Worm (Caenorhabditis elegans) whole organism, L1 larva: ENCODE measurements around the gene K03B4.1.

ENCODE experiments used
- C04F5.9 ChIP-seq: sonication (generic microtip); optimal IDR thresholded peaks from 2 replicates; lab custom pipeline; 2016; ENCODE audit warnings: missing genetic modification characterization, missing compliant biosample characterization
- Y116A8C.19 ChIP-seq: sonication (generic microtip); optimal IDR thresholded peaks from 2 replicates; lab custom pipeline; 2016; ENCODE audit warnings: missing compliant biosample characterization, missing genetic modification characterization, borderline replicate concordance
- ama-1 ChIP-seq: fragments of 150-350 bp; optimal IDR thresholded peaks from 2 replicates; lab custom pipeline; 2014
- ceh-82 ChIP-seq, 3 experiments: fragments of 150-350 bp in 1 of 3; sonication (generic microtip) in 2 of 3; optimal IDR thresholded peaks; 2 replicates each; lab custom pipeline; 2014 to 2017; ENCODE audit warnings: missing biosample characterization in 3 of 3, missing genetic modification characterization in 3 of 3
- ceh-88 ChIP-seq: fragments of 200-800 bp; sonication (Bioruptor generic); IDR thresholded peaks from 2 replicates; pipeline ENCODE4 v1.3.6; 2022; ENCODE audit warnings: missing genetic modification characterization, missing compliant biosample characterization
- ces-1 ChIP-seq: fragments of 150-350 bp; optimal IDR thresholded peaks from 2 replicates; lab custom pipeline; 2014; ENCODE audit warnings: missing biosample characterization, missing genetic modification reagents, missing genetic modification characterization
- efl-1 ChIP-seq, 4 experiments: fragments of 150-350 bp; optimal IDR thresholded peaks in 3 of 4; peaks in 1 of 4; 1 replicate in 1 of 4; 2 replicates in 3 of 4; lab custom pipeline; 2014; ENCODE audit warnings: missing biosample characterization in 2 of 4, missing genetic modification characterization in 2 of 4, missing genetic modification reagents in 2 of 4
- elt-2 ChIP-seq: sonication (generic microtip); optimal IDR thresholded peaks from 2 replicates; lab custom pipeline; 2016; ENCODE audit warnings: missing genetic modification characterization, mild to moderate bottlenecking, inconsistent platforms, missing compliant biosample characterization, missing genetic modification reagents
- fkh-8 ChIP-seq: sonication (generic microtip); optimal IDR thresholded peaks from 2 replicates; lab custom pipeline; 2016; ENCODE audit warnings: mild to moderate bottlenecking, missing genetic modification characterization, missing compliant biosample characterization
- grh-1 ChIP-seq: fragments of 200-800 bp; sonication (Bioruptor generic); IDR thresholded peaks from 2 replicates; pipeline ENCODE4 v1.3.6; 2022; ENCODE audit warnings: missing genetic modification reagents, missing genetic modification characterization, missing compliant biosample characterization
- hlh-17 ChIP-seq: fragments of 200-800 bp; sonication (Bioruptor generic); optimal IDR thresholded peaks from 2 replicates; lab custom pipeline; 2018; ENCODE audit warnings: missing genetic modification characterization, mild to moderate bottlenecking, missing compliant biosample characterization, moderate library complexity, borderline replicate concordance
- hlh-4 ChIP-seq: sonication (generic microtip); optimal IDR thresholded peaks from 2 replicates; lab custom pipeline; 2016; ENCODE audit warnings: mild to moderate bottlenecking, missing genetic modification characterization, missing compliant biosample characterization
- isw-1 ChIP-seq: fragments of 200-800 bp; sonication (Bioruptor generic); IDR thresholded peaks from 2 replicates; pipeline ENCODE4 v1.3.6; 2022; ENCODE audit warnings: missing genetic modification characterization, missing compliant biosample characterization
- jun-1 ChIP-seq: fragments of 150-350 bp; optimal IDR thresholded peaks from 2 replicates; lab custom pipeline; 2014; ENCODE audit warnings: missing biosample characterization, missing genetic modification reagents, missing genetic modification characterization
- lin-15B ChIP-seq: fragments of 150-350 bp; sonication (generic microtip); optimal IDR thresholded peaks from 3 replicates; lab custom pipeline; 2014; ENCODE audit warnings: missing biosample characterization, missing genetic modification characterization
- lin-35 ChIP-seq, 2 experiments: fragments of 150-350 bp; optimal IDR thresholded peaks; 2 replicates each; lab custom pipeline; 2014; ENCODE audit warnings: missing biosample characterization in 2 of 2, missing genetic modification characterization in 2 of 2, missing genetic modification reagents in 2 of 2
- mep-1 ChIP-seq: fragments of 150-350 bp; optimal IDR thresholded peaks from 2 replicates; lab custom pipeline; 2014; ENCODE audit warnings: missing biosample characterization, missing genetic modification characterization
- nhr-12 ChIP-seq: sonication (generic microtip); optimal IDR thresholded peaks from 2 replicates; lab custom pipeline; 2017; ENCODE audit warnings: missing biosample characterization, missing genetic modification characterization
- nhr-19 ChIP-seq: fragments of 200-800 bp; sonication (Bioruptor generic); conservative IDR thresholded peaks from 2 replicates; pipeline ENCODE4 v1.3.6; 2022; ENCODE audit warnings: missing genetic modification characterization, missing compliant biosample characterization
- nhr-20 ChIP-seq: sonication (generic microtip); optimal IDR thresholded peaks from 2 replicates; lab custom pipeline; 2016; ENCODE audit warnings: mild to moderate bottlenecking, missing genetic modification characterization, missing compliant biosample characterization
- nhr-28 ChIP-seq: fragments of 150-350 bp; optimal IDR thresholded peaks from 2 replicates; lab custom pipeline; 2014; ENCODE audit warnings: missing biosample characterization, missing genetic modification characterization
- nhr-47 ChIP-seq: sonication (generic microtip); optimal IDR thresholded peaks from 2 replicates; lab custom pipeline; 2016; ENCODE audit warnings: mild to moderate bottlenecking, missing genetic modification characterization, moderate library complexity, missing compliant biosample characterization
- nhr-84 ChIP-seq: sonication (generic microtip); optimal IDR thresholded peaks from 2 replicates; lab custom pipeline; 2017; ENCODE audit warnings: missing biosample characterization, missing genetic modification characterization
- nhr-85 ChIP-seq: sonication (generic microtip); peaks from one replicate; lab custom pipeline; 2016; ENCODE audit warnings: missing genetic modification characterization, inconsistent platforms, missing compliant biosample characterization
- nhr-90 ChIP-seq: sonication (generic microtip); optimal IDR thresholded peaks from 2 replicates; lab custom pipeline; 2016; ENCODE audit warnings: mild to moderate bottlenecking, missing genetic modification characterization, missing compliant biosample characterization; ENCODE audit not compliant: poor library complexity
- sox-4 ChIP-seq: sonication (generic microtip); optimal IDR thresholded peaks from 2 replicates; lab custom pipeline; 2016; ENCODE audit warnings: missing genetic modification characterization, missing compliant biosample characterization
- swsn-7 ChIP-seq: sonication (generic microtip); optimal IDR thresholded peaks from 2 replicates; lab custom pipeline; 2016; ENCODE audit warnings: missing genetic modification characterization, missing compliant biosample characterization
- unc-130 ChIP-seq: fragments of 150-350 bp; optimal IDR thresholded peaks from 2 replicates; lab custom pipeline; 2017; ENCODE audit warnings: missing biosample characterization, missing genetic modification characterization, inconsistent platforms
- unc-86 ChIP-seq: sonication (generic microtip); optimal IDR thresholded peaks from 2 replicates; lab custom pipeline; 2016; ENCODE audit warnings: missing genetic modification characterization, missing compliant biosample characterization
- vab-15 ChIP-seq: sonication (generic microtip); optimal IDR thresholded peaks from 2 replicates; lab custom pipeline; 2017; ENCODE audit warnings: missing genotype, mild to moderate bottlenecking, missing genetic modification characterization, missing compliant biosample characterization
- xbp-1 ChIP-seq: sonication (generic microtip); optimal IDR thresholded peaks from 2 replicates; lab custom pipeline; 2016; ENCODE audit warnings: missing genetic modification characterization, missing compliant biosample characterization

Gene K03B4.1

DNA sequence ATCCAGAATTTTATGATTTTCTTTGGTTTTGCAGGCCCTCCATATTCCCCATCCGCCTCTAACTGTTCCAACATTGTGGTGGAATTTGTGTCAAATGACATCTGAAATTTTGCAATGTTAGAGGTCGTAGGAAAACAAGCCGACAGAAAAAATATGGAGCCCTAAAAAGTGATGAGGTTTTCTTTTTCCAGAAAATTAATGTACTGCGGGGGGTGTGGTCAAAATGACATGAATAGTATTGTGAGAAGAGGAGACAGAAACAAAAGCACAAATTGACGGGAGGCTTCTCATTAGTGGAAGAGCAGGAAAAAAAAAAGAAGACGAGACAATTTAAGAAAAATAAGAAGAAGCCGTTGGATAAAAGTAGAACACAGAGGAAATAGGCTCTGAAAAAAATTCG lies 11.1 kb downstream of the K03B4.1 start, which contains the start of gene ZC266.1:
Gene ZC266.1 (minus strand): TSS at position 101 of the 400 bp plus-strand sequence.
- TF ChIP-seq efl-1 (optimal IDR thresholded peaks at IDR 0.05; lab: Kevin White, UChicago) (no peak), efl-1 (GFP tag; optimal IDR thresholded peaks at IDR 0.05 in 1 of 2; lab: Kevin White, UChicago) (peak in 1 of 2 experiments; percentile 11), lin-15B (tag; lab: Kevin White, UChicago) (no peak)

DNA sequence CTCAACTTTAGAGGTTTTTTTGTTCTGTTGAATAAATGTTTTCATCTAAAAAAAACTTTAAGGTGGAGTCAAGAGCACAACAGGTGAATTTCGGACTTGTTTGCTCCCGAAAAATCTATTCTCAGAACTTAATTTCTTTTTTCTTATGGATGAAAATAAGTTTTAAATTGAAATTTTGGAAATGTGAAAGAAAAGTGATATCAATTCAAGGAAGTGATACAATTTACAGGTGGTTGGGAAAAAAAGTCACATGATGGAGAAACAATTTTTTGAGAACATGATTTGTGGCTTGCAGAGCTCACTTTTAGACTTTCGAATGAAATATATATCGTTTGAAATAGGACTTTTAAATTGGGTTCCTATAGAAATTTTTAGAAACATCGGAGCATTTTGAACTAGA lies 18.5 kb downstream of the K03B4.1 start:
- TF ChIP-seq ces-1 (GFP tag; lab: Kevin White, UChicago), result no peak
- peak; percentile 2 for TF ChIP-seq nhr-47
- peak; percentile 96 for TF ChIP-seq hlh-4 (tag; lab: Kevin White, UChicago)

DNA sequence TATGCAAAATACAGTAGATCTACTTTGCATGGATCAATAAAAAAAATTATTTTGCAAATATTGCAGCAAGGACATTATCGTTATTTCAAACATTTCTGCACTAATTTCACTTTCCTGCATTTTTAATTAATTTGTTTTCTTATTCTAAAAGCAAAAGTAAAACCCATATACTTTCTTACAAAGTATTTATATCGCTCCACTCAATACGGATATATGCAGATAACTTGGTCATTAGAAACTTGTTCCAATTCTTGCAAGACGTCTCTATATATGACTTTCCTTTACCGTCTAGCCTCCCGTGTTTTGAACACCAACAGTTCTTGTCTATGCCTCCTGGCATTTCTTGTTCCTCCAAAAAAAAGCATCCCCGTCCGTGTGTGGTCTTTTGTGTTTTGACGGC lies 21.3 kb downstream of the K03B4.1 start, which contains the start of gene oac-24:
Gene oac-24 (plus strand): TSS at position 301 of the 400 bp plus-strand sequence.
- TF ChIP-seq nhr-19 (GFP tag; lab: Robert Waterston, UW), result no peak
- no peak for TF ChIP-seq Y116A8C.19
- no peak for TF ChIP-seq efl-1 (optimal IDR thresholded peaks at IDR 0.05; lab: Kevin White, UChicago)
- TF ChIP-seq efl-1 (GFP tag; optimal IDR thresholded peaks at IDR 0.05 in 1 of 2; lab: Kevin White, UChicago), result peak in 1 of 2 experiments; percentile 62
- TF ChIP-seq, all 84 proteins: peak for 1

DNA sequence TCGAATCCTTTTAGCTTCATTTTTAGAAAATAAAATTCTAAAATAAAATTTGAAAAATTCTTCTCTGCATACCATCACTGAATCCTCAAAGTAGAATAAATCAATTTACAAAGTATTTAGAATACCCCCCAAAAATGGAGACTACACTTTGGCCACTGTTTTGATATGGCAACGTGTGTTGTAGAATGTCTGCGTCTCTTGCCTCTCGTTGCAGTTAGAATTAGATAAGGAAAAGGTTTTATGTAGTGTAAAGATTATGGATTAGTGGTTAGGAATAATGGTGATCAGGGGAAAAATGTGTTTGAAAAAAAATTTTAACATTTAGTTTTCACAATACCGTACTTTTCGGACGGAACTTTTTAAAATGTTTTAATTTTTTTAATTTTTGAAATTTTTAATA lies 30.8 kb downstream of the K03B4.1 start, which contains the start of gene prx-6:
Gene prx-6 (minus strand): TSS at position 129 of the 400 bp plus-strand sequence.
- TF ChIP-seq efl-1 (optimal IDR thresholded peaks at IDR 0.05; lab: Kevin White, UChicago), result no peak
- TF ChIP-seq efl-1 (GFP tag; optimal IDR thresholded peaks at IDR 0.05 in 1 of 2; lab: Kevin White, UChicago), result peak in 1 of 2 experiments; percentile 66
- no peak for TF ChIP-seq xbp-1 (tag; lab: Kevin White, UChicago)
- no peak for TF ChIP-seq nhr-19 (GFP tag; lab: Robert Waterston, UW)
- TF ChIP-seq hlh-17, result no peak
- peak in 1 of 2 experiments; percentile 7 for TF ChIP-seq lin-35 (GFP tag; optimal IDR thresholded peaks at IDR 0.05; lab: Kevin White, UChicago)
- TF ChIP-seq nhr-85 (tag; lab: Kevin White, UChicago), result peak; percentile 31
- no peak for TF ChIP-seq ceh-82 (tag; optimal IDR thresholded peaks at IDR 0.05; lab: Kevin White, UChicago)
- peak; percentile 51 for TF ChIP-seq elt-2
- TF ChIP-seq nhr-90 (tag; lab: Kevin White, UChicago), result peak; percentile 8
- peak; percentile 42 for TF ChIP-seq nhr-20 (tag; lab: Kevin White, UChicago)

DNA sequence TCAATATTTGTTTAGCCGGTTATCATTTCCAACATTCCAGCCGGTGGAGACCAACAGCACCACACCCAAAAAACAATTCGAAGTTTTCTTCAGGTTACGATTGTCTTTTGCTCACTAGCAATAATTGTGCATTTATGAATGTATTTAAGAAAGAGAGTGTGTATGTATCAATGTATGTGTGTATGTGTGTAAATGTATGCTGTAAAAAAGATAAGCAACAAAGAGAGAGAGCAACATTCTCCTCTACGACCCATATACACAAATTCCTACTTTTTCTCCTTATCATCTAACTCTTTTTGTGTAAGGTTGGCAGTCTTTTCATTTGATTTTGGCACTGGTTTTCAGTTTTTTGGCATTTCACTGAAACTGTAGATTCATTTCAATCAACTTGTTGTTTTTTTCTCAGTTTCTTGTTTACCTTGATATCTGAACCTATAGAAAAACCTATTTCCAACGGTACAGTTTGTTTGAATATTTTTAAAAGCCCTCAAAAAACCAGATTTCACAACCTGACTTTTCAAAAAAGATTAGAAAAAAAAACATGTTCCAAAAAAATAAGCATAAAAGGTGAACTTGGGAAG lies 31.8 kb downstream of the K03B4.1 start:
- no peak for TF ChIP-seq nhr-20 (tag; lab: Kevin White, UChicago)
- no peak for TF ChIP-seq nhr-84 (tag; lab: Kevin White, UChicago)
- TF ChIP-seq nhr-12 (tag; lab: Kevin White, UChicago), result no peak
- TF ChIP-seq efl-1 (optimal IDR thresholded peaks at IDR 0.05; lab: Kevin White, UChicago), result no peak
- peak in 1 of 2 experiments; percentile 27 for TF ChIP-seq efl-1 (GFP tag; optimal IDR thresholded peaks at IDR 0.05 in 1 of 2; lab: Kevin White, UChicago)
- no peak for TF ChIP-seq nhr-90 (tag; lab: Kevin White, UChicago)
- TF ChIP-seq jun-1 (tag; lab: Kevin White, UChicago), result no peak
- peak in 1 of 2 experiments; percentile 44 for TF ChIP-seq lin-35 (GFP tag; optimal IDR thresholded peaks at IDR 0.05; lab: Kevin White, UChicago)
- peak; percentile 54 for TF ChIP-seq elt-2

DNA sequence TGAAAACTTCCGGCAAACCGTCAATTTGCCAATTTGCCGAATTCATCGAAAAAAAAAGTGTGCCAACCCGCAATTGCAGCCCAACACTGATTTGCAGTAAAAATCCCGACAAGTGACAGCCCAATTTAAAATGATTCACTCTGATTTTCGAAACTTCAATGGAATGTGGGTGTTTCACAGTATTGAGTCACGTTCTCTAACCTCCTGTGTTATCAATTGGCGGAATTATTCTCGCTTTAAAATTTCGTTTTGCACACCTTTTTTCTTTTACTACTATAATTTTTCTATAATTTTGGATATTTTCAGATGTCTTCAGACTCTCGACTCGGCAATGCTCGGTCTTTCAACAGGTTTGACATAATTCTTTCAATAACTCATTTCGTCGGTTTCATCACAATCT lies 33.2 kb downstream of the K03B4.1 start, which contains the start of gene F39G3.5:
Gene F39G3.5 (plus strand): TSS at position 301 of the 400 bp plus-strand sequence.
- TF ChIP-seq ces-1 (GFP tag; lab: Kevin White, UChicago) (no peak), unc-86 (tag; lab: Kevin White, UChicago) (no peak), unc-130 (tag; lab: Kevin White, UChicago) (no peak), grh-1 (no peak), C04F5.9 (tag; lab: Kevin White, UChicago) (no peak), isw-1 (no peak), nhr-28 (tag; lab: Kevin White, UChicago) (no peak), nhr-84 (tag; lab: Kevin White, UChicago) (no peak), sox-4 (tag; lab: Kevin White, UChicago) (no peak), fkh-8 (tag; lab: Kevin White, UChicago) (no peak), nhr-19 (GFP tag; lab: Robert Waterston, UW) (no peak), vab-15 (no peak), ama-1 (lab: Kevin White, UChicago) (no peak), ceh-88 (GFP tag; lab: Robert Waterston, UW) (no peak), swsn-7 (no peak), mep-1 (tag; lab: Kevin White, UChicago) (no peak)
- TF ChIP-seq, all 84 proteins: peak for 0
